Fruit fly (Drosophila melanogaster) whole organism, wandering third instar larva: ENCODE data around the gene CG13305.

Experiments used
- Abd-B ChIP-seq: fragments of >200 bp; optimal IDR thresholded peaks from 2 replicates; lab custom pipeline; 2017; ENCODE audit warnings: missing biosample characterization, missing genetic modification characterization
- CG32264 ChIP-seq: fragments of 200-800 bp; sonication (Bioruptor generic); optimal IDR thresholded peaks from 2 replicates; lab custom pipeline; 2016; ENCODE audit warnings: missing biosample characterization, missing genetic modification characterization
- CG9705 ChIP-seq: fragments of 200-800 bp; sonication (Bioruptor generic); optimal IDR thresholded peaks from 2 replicates; lab custom pipeline; 2018; ENCODE audit warnings: missing biosample characterization, mild to moderate bottlenecking, missing genetic modification characterization
- CrebA ChIP-seq: fragments of 200-800 bp; sonication (Bioruptor generic); optimal IDR thresholded peaks from 2 replicates; lab custom pipeline; 2016; ENCODE audit warnings: missing biosample characterization, mild to moderate bottlenecking, missing genetic modification characterization, borderline replicate concordance
- Dfd ChIP-seq: fragments of >200 bp; optimal IDR thresholded peaks from 2 replicates; lab custom pipeline; 2017; ENCODE audit warnings: missing biosample characterization, missing genetic modification characterization
- Dif ChIP-seq: fragments of 200-275, 200-300 bp; sonication (Bioruptor generic); optimal IDR thresholded peaks from 2 replicates; lab custom pipeline; 2018; ENCODE audit warnings: missing biosample characterization, missing genetic modification characterization; ENCODE audit not compliant: partially characterized antibody
- GATAd ChIP-seq: sonication (Bioruptor generic); optimal IDR thresholded peaks from 2 replicates; lab custom pipeline; 2016; ENCODE audit warnings: missing biosample characterization, missing genetic modification characterization
- HLH106 ChIP-seq: fragments of 200-800 bp; optimal IDR thresholded peaks from 3 replicates; lab custom pipeline; 2019; ENCODE audit warnings: missing biosample characterization, mild to moderate bottlenecking, missing genetic modification characterization, moderate library complexity
- Hnf4 ChIP-seq: fragments of 200-800 bp; sonication (Bioruptor generic); optimal IDR thresholded peaks from 2 replicates; lab custom pipeline; 2016; ENCODE audit warnings: missing biosample characterization, mild to moderate bottlenecking, missing genetic modification characterization
- Hr78 ChIP-seq: fragments of >200 bp; optimal IDR thresholded peaks from 2 replicates; lab custom pipeline; 2017; ENCODE audit warnings: missing biosample characterization, missing genetic modification characterization
- Hr83 ChIP-seq: fragments of 200-300 bp; sonication (Bioruptor generic); optimal IDR thresholded peaks from 2 replicates; lab custom pipeline; 2016; ENCODE audit warnings: missing biosample characterization, mild to moderate bottlenecking, missing genetic modification characterization, moderate library complexity; ENCODE audit not compliant: poor library complexity, severe bottlenecking
- Jra ChIP-seq: sonication (Bioruptor generic); optimal IDR thresholded peaks from 2 replicates; lab custom pipeline; 2016; ENCODE audit warnings: missing biosample characterization, missing genetic modification characterization
- Mio ChIP-seq: sonication (Bioruptor generic); optimal IDR thresholded peaks from 2 replicates; lab custom pipeline; 2016; ENCODE audit warnings: missing biosample characterization, missing genetic modification characterization
- Myc ChIP-seq: fragments of >200 bp; optimal IDR thresholded peaks from 2 replicates; lab custom pipeline; 2017
- N ChIP-seq: fragments of >200 bp; optimal IDR thresholded peaks from 2 replicates; lab custom pipeline; 2018; ENCODE audit warnings: missing biosample characterization, missing external identifiers, missing genetic modification characterization
- OdsH ChIP-seq: fragments of 200-800 bp; sonication (Bioruptor generic); optimal IDR thresholded peaks from 2 replicates; lab custom pipeline; 2016; ENCODE audit warnings: missing biosample characterization, mild to moderate bottlenecking, missing genetic modification characterization
- Rel ChIP-seq, 2 experiments: fragments of 200-800 bp; sonication (Bioruptor generic) in 1 of 2; optimal IDR thresholded peaks; 2 replicates in 1 of 2; 3 replicates in 1 of 2; lab custom pipeline; 2016 to 2019; ENCODE audit warnings: mild to moderate bottlenecking in 2 of 2, missing biosample characterization in 2 of 2, missing genetic modification characterization in 2 of 2, moderate library complexity in 1 of 2
- Sp1 ChIP-seq: fragments of 200-800 bp; sonication (Bioruptor generic); optimal IDR thresholded peaks from 3 replicates; lab custom pipeline; 2019; ENCODE audit warnings: missing biosample characterization, mild to moderate bottlenecking, missing genetic modification characterization, moderate library complexity
- Vsx2 ChIP-seq: fragments of 200-300, 225-300 bp; sonication (Bioruptor generic); optimal IDR thresholded peaks from 2 replicates; lab custom pipeline; 2018; ENCODE audit warnings: missing biosample characterization, missing genetic modification characterization; ENCODE audit not compliant: partially characterized antibody
- br ChIP-seq: fragments of 200-800 bp; sonication (Bioruptor generic); optimal IDR thresholded peaks from 2 replicates; lab custom pipeline; 2016; ENCODE audit warnings: missing biosample characterization, missing genetic modification characterization
- brk ChIP-seq: fragments of 200-800 bp; sonication (Bioruptor generic); optimal IDR thresholded peaks from 2 replicates; lab custom pipeline; 2016; ENCODE audit warnings: missing biosample characterization, mild to moderate bottlenecking, missing genetic modification characterization
- dl ChIP-seq, 2 experiments: fragments of 175-275, 200-275 bp in 1 of 2; fragments of 200-275 bp in 1 of 2; sonication (Bioruptor generic); optimal IDR thresholded peaks; lab custom pipeline; 2018; ENCODE audit warnings: mild to moderate bottlenecking in 2 of 2, missing biosample characterization in 2 of 2, missing genetic modification characterization in 2 of 2, moderate library complexity in 2 of 2; ENCODE audit not compliant: partially characterized antibody in 2 of 2, insufficient read depth in 1 of 2
- dmrt93B ChIP-seq: fragments of 200-800 bp; sonication (Bioruptor generic); optimal IDR thresholded peaks from 2 replicates; lab custom pipeline; 2018; ENCODE audit warnings: missing biosample characterization, mild to moderate bottlenecking, missing genetic modification characterization
- dsf ChIP-seq: sonication (Bioruptor generic); optimal IDR thresholded peaks from 2 replicates; lab custom pipeline; 2016; ENCODE audit warnings: missing biosample characterization, missing genetic modification characterization, borderline replicate concordance
- ey ChIP-seq: fragments of 200-800 bp; sonication (Bioruptor generic); optimal IDR thresholded peaks from 2 replicates; lab custom pipeline; 2016; ENCODE audit warnings: missing biosample characterization, missing genetic modification characterization
- foxo ChIP-seq, 2 experiments: fragments of 200-800 bp; sonication (Bioruptor generic); optimal IDR thresholded peaks; 2 replicates in 1 of 2; 3 replicates in 1 of 2; lab custom pipeline; 2016 to 2017; ENCODE audit warnings: missing biosample characterization in 2 of 2, missing genetic modification characterization in 2 of 2
- fru ChIP-seq: fragments of 200-800 bp; sonication (Bioruptor generic); optimal IDR thresholded peaks from 3 replicates; lab custom pipeline; 2016; ENCODE audit warnings: missing biosample characterization, mild to moderate bottlenecking, missing genetic modification characterization
- h ChIP-seq: fragments of 200-800 bp; sonication (Bioruptor generic); optimal IDR thresholded peaks from 3 replicates; lab custom pipeline; 2016; ENCODE audit warnings: missing biosample characterization, mild to moderate bottlenecking, missing genetic modification characterization
- jim ChIP-seq: fragments of 175-275, 200-325 bp; sonication (Bioruptor generic); optimal IDR thresholded peaks from 2 replicates; lab custom pipeline; 2016; ENCODE audit warnings: missing biosample characterization, mild to moderate bottlenecking, missing genetic modification characterization
- lola ChIP-seq: fragments of >200 bp; optimal IDR thresholded peaks from 2 replicates; lab custom pipeline; 2017; ENCODE audit warnings: missing biosample characterization, missing genetic modification characterization
- pan ChIP-seq: fragments of >200 bp; optimal IDR thresholded peaks from 2 replicates; lab custom pipeline; 2017
- psq ChIP-seq: fragments of 200-800 bp; sonication (Bioruptor generic); optimal IDR thresholded peaks from 3 replicates; lab custom pipeline; 2017; ENCODE audit warnings: missing biosample characterization, mild to moderate bottlenecking, missing genetic modification characterization, moderate library complexity
- rgr ChIP-seq: fragments of 200-800 bp; sonication (Bioruptor generic); optimal IDR thresholded peaks from 3 replicates; lab custom pipeline; 2016; ENCODE audit warnings: missing biosample characterization, mild to moderate bottlenecking, missing genetic modification characterization
- sage ChIP-seq: fragments of 200-800 bp; sonication (Bioruptor generic); optimal IDR thresholded peaks from 2 replicates; lab custom pipeline; 2016; ENCODE audit warnings: missing biosample characterization, mild to moderate bottlenecking, missing genetic modification characterization
- sv ChIP-seq: fragments of 200-800 bp; sonication (Bioruptor generic); optimal IDR thresholded peaks from 3 replicates; lab custom pipeline; 2016; ENCODE audit warnings: missing biosample characterization, missing genetic modification characterization
- tai ChIP-seq: sonication (Bioruptor generic); optimal IDR thresholded peaks from 2 replicates; lab custom pipeline; 2016; ENCODE audit warnings: missing biosample characterization, missing genetic modification characterization
- usp ChIP-seq: fragments of >200 bp; optimal IDR thresholded peaks from 2 replicates; lab custom pipeline; 2017; ENCODE audit warnings: missing biosample characterization, missing genetic modification characterization
- woc ChIP-seq: sonication (Bioruptor generic); optimal IDR thresholded peaks from 2 replicates; lab custom pipeline; 2016; ENCODE audit warnings: missing biosample characterization, mild to moderate bottlenecking, missing genetic modification characterization

CG13305 gene

DNA sequence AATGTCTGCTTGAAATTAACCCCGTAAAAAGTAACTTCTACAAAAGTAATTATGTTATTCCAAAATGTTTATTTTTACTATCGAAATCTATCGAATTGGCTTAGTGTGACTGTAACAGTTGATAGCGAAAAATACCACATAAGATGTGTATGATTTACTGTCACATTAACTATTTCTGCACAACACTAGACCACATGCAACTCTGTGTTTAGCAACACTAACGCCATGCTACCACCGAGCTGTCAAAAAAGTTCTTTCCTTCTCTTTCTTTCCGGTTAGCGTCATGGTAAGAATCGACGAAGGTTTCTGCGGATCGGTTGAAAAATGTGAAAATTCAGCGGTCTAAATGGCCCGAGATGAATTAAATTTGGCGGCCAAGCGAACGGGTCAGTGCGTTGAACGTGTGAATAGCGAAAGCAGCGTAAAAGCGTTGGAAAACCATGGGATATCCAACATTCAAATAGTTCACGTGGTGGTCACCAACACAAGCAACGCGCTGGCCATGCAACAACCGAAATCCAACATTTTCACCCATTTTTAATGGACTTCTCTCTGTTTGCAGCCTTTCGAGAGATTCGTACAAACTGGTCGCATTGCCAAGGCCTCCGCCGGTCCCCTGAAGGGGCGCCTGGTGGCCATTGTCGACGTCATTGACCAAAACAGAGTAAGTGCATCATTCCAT is 45.7 kb downstream of the CG13305 start, which contains the start of the genes Nelf-E and RpL14:
TSS of gene Nelf-E (minus strand) at position 128 of the 682 bp plus-strand sequence.
TSS of gene RpL14 (plus strand) at position 255 of the 682 bp plus-strand sequence.
- TF ChIP-seq CG32264 (GFP tag; lab: Kevin White, UChicago), result peak; percentile 87
- peak; percentile 81 for TF ChIP-seq psq (GFP tag; lab: Kevin White, UChicago)
- peak; percentile 74 for TF ChIP-seq GATAd
- peak; percentile 98 for TF ChIP-seq rgr (GFP tag; lab: Kevin White, UChicago)
- TF ChIP-seq sage (GFP tag; lab: Kevin White, UChicago), result no peak
- no peak for TF ChIP-seq pan (lab: Kevin White, UChicago)
- no peak for TF ChIP-seq Hr78 (GFP tag; lab: Kevin White, UChicago)
- TF ChIP-seq Myc, result peak; percentile 71
- no peak for TF ChIP-seq Mio (GFP tag; lab: Kevin White, UChicago)
- peak; percentile 87 for TF ChIP-seq sv
- peak; percentile 78 for TF ChIP-seq ey (GFP tag; lab: Kevin White, UChicago)
- TF ChIP-seq jim, result no peak
- TF ChIP-seq CG9705, result peak; percentile 94
- no peak for TF ChIP-seq woc (GFP tag; lab: Kevin White, UChicago)
- TF ChIP-seq Sp1 (GFP tag; lab: Kevin White, UChicago), result peak; percentile 93
- TF ChIP-seq br, result peak; percentile 95
- no peak for TF ChIP-seq N
- TF ChIP-seq CrebA (GFP tag; lab: Kevin White, UChicago), result no peak
- peak; percentile 99 for TF ChIP-seq fru
- TF ChIP-seq brk, result no peak
- TF ChIP-seq dl (GFP tag; optimal IDR thresholded peaks at IDR 0.05; lab: Kevin White, UChicago; ENCODE audit: insufficient read depth in 1 of 2, partially characterized antibody in 2 of 2), result no peak
- peak; percentile 95 for TF ChIP-seq h
- no peak for TF ChIP-seq Dfd (GFP tag; lab: Kevin White, UChicago)
- TF ChIP-seq Abd-B, result no peak
- peak; percentile 84 to 91 for TF ChIP-seq foxo (GFP tag; optimal IDR thresholded peaks at IDR 0.05; lab: Kevin White, UChicago)
- TF ChIP-seq Jra, result no peak
- TF ChIP-seq lola, result no peak
- no peak for TF ChIP-seq Vsx2 (GFP tag; lab: Kevin White, UChicago)
- TF ChIP-seq dsf (GFP tag; lab: Kevin White, UChicago), result no peak
- no peak for TF ChIP-seq Rel (GFP tag; optimal IDR thresholded peaks at IDR 0.05; lab: Kevin White, UChicago)
- TF ChIP-seq Rel (tag; optimal IDR thresholded peaks at IDR 0.05; lab: Kevin White, UChicago), result peak; percentile 80
- peak; percentile 88 for TF ChIP-seq OdsH (GFP tag; lab: Kevin White, UChicago)
- peak; percentile 96 for TF ChIP-seq dmrt93B (GFP tag; lab: Kevin White, UChicago)
- TF ChIP-seq Dif, result no peak
- peak; percentile 98 for TF ChIP-seq Hr83
- peak; percentile 91 for TF ChIP-seq HLH106 (tag; lab: Kevin White, UChicago)
- TF ChIP-seq usp, result no peak
- no peak for TF ChIP-seq Hnf4 (GFP tag; lab: Kevin White, UChicago)
- no peak for TF ChIP-seq tai
